Fruit fly (Drosophila melanogaster) whole organism, embryonic: Measurements from ENCODE around the gene Chrac-14.

Experiments
- Atf3 ChIP-seq: fragments of 200-800 bp; sonication (Bioruptor generic); optimal IDR thresholded peaks from 3 replicates; lab custom pipeline; 2016; ENCODE audit warnings: missing biosample characterization, missing genetic modification characterization
- CG10654 ChIP-seq: fragments of 200-800 bp; sonication (Bioruptor generic); optimal IDR thresholded peaks from 2 replicates; lab custom pipeline; 2016; ENCODE audit warnings: missing biosample characterization, missing genetic modification characterization
- CG12155 ChIP-seq: fragments of 200-800 bp; sonication (Bioruptor generic); optimal IDR thresholded peaks from 3 replicates; lab custom pipeline; 2016; ENCODE audit warnings: missing biosample characterization, missing genetic modification characterization
- CG12219 ChIP-seq: fragments of 200-800 bp; sonication (Bioruptor generic); optimal IDR thresholded peaks from 3 replicates; lab custom pipeline; 2018; ENCODE audit warnings: missing biosample characterization, mild to moderate bottlenecking, missing genetic modification characterization
- CG12744 ChIP-seq: fragments of 200-800 bp; sonication (Bioruptor generic); optimal IDR thresholded peaks from 2 replicates; lab custom pipeline; 2016; ENCODE audit warnings: missing biosample characterization, missing genetic modification characterization
- CG13624 ChIP-seq: fragments of 200-800 bp; sonication (Bioruptor generic); optimal IDR thresholded peaks from 2 replicates; lab custom pipeline; 2016; ENCODE audit warnings: missing biosample characterization, missing genetic modification characterization
- CG13894 ChIP-seq: fragments of 200-800 bp; sonication (Bioruptor generic); optimal IDR thresholded peaks from 3 replicates; lab custom pipeline; 2018; ENCODE audit warnings: missing biosample characterization, mild to moderate bottlenecking, missing genetic modification characterization, moderate library complexity
- CG14710 ChIP-seq: fragments of 200-800 bp; sonication (Bioruptor generic); optimal IDR thresholded peaks from 3 replicates; lab custom pipeline; 2019; ENCODE audit warnings: missing biosample characterization, mild to moderate bottlenecking, missing genetic modification characterization, moderate library complexity
- CG1529 ChIP-seq: fragments of 200-800 bp; sonication (Bioruptor generic); optimal IDR thresholded peaks from 3 replicates; lab custom pipeline; 2018; ENCODE audit warnings: missing biosample characterization, missing genetic modification characterization
- CG15479 ChIP-seq: fragments of 200-800 bp; sonication (Bioruptor generic); optimal IDR thresholded peaks from 3 replicates; lab custom pipeline; 2019; ENCODE audit warnings: missing biosample characterization, mild to moderate bottlenecking, missing genetic modification characterization, moderate library complexity
- CG17186 ChIP-seq: fragments of 200-800 bp; sonication (Bioruptor generic); optimal IDR thresholded peaks from 3 replicates; lab custom pipeline; 2017; ENCODE audit warnings: missing biosample characterization, missing genetic modification reagents, missing genetic modification characterization
- CG17328 ChIP-seq: fragments of 200-800 bp; sonication (Bioruptor generic); IDR thresholded peaks from 2 replicates; pipeline ENCODE4 v1.3.6; 2022; ENCODE audit warnings: missing biosample characterization, missing genetic modification characterization
- CG17359 ChIP-seq: fragments of 200-800 bp; sonication (Bioruptor generic); optimal IDR thresholded peaks from 3 replicates; lab custom pipeline; 2018; ENCODE audit warnings: missing biosample characterization, mild to moderate bottlenecking, missing genetic modification characterization, moderate library complexity
- CG17829 ChIP-seq: fragments of 200-800 bp; optimal IDR thresholded peaks from 2 replicates; lab custom pipeline; 2019; ENCODE audit warnings: missing biosample characterization, mild to moderate bottlenecking, missing genetic modification characterization, moderate library complexity
- CG2712 ChIP-seq: fragments of 200-800 bp; optimal IDR thresholded peaks from 3 replicates; lab custom pipeline; 2019; ENCODE audit warnings: missing biosample characterization, mild to moderate bottlenecking, missing genetic modification characterization, moderate library complexity
- CG2875 ChIP-seq: fragments of 200-800 bp; sonication (Bioruptor generic); optimal IDR thresholded peaks from 2 replicates; lab custom pipeline; 2017; ENCODE audit warnings: missing biosample characterization, mild to moderate bottlenecking, missing genetic modification characterization, missing genetic modification reagents
- CG3407 ChIP-seq: fragments of 200-800 bp; sonication (Bioruptor generic); optimal IDR thresholded peaks from 2 replicates; lab custom pipeline; 2018; ENCODE audit warnings: missing biosample characterization, mild to moderate bottlenecking, missing genetic modification characterization
- CG4404 ChIP-seq: fragments of 200-800 bp; sonication (Bioruptor generic); IDR thresholded peaks from 2 replicates; pipeline ENCODE4 v1.3.6; 2022; ENCODE audit warnings: missing biosample characterization, missing genetic modification characterization
- CG8290 ChIP-seq, 3 experiments: fragments of 200-800 bp; sonication (Bioruptor generic); optimal IDR thresholded peaks; 2 replicates each; lab custom pipeline; 2016 to 2019; ENCODE audit warnings: missing biosample characterization in 3 of 3, missing genetic modification characterization in 3 of 3, mild to moderate bottlenecking in 2 of 3, moderate library complexity in 1 of 3
- CG8765 ChIP-seq: fragments of 200-800 bp; sonication (Bioruptor generic); IDR thresholded peaks from 2 replicates; pipeline ENCODE4 v1.3.6; 2022; ENCODE audit warnings: missing biosample characterization, missing genetic modification characterization
- Camta ChIP-seq: fragments of 200-800 bp; sonication (Bioruptor generic); optimal IDR thresholded peaks from 2 replicates; lab custom pipeline; 2016; ENCODE audit warnings: missing biosample characterization, missing genetic modification characterization
- CoRest ChIP-seq: fragments of 200-800 bp; sonication (Bioruptor generic); optimal IDR thresholded peaks from 3 replicates; lab custom pipeline; 2018; ENCODE audit warnings: missing biosample characterization, mild to moderate bottlenecking, missing genetic modification characterization, moderate library complexity
- E2f1 ChIP-seq: fragments of 200-800 bp; sonication (Bioruptor generic); IDR thresholded peaks from 2 replicates; pipeline ENCODE4 v1.3.6; 2022; ENCODE audit warnings: missing biosample characterization, missing genetic modification characterization
- E2f2 ChIP-seq: fragments of 200-800 bp; sonication (Bioruptor generic); IDR thresholded peaks from 2 replicates; pipeline ENCODE4 v1.3.6; 2022; ENCODE audit warnings: missing biosample characterization, missing genetic modification characterization
- Fer1 ChIP-seq: fragments of 200-800 bp; sonication (Bioruptor generic); optimal IDR thresholded peaks from 2 replicates; lab custom pipeline; 2017; ENCODE audit warnings: missing biosample characterization, mild to moderate bottlenecking, missing genetic modification characterization
- Fer2 ChIP-seq: fragments of 200-800 bp; sonication (Bioruptor generic); optimal IDR thresholded peaks from 2 replicates; lab custom pipeline; 2018; ENCODE audit warnings: missing biosample characterization, mild to moderate bottlenecking, missing genetic modification characterization, moderate library complexity
- Hey ChIP-seq: fragments of 200-800 bp; sonication (Bioruptor generic); optimal IDR thresholded peaks from 3 replicates; lab custom pipeline; 2018; ENCODE audit warnings: missing biosample characterization, mild to moderate bottlenecking, missing genetic modification characterization
- Hmx ChIP-seq: fragments of 200-800 bp; sonication (Bioruptor generic); optimal IDR thresholded peaks from 2 replicates; lab custom pipeline; 2016; ENCODE audit warnings: missing biosample characterization, missing genetic modification characterization
- Kr ChIP-seq: fragments of 200-800 bp; sonication (Bioruptor generic); optimal IDR thresholded peaks from 2 replicates; lab custom pipeline; 2017; ENCODE audit warnings: missing biosample characterization, mild to moderate bottlenecking, missing genetic modification characterization
- NfI ChIP-seq: fragments of 200-800 bp; sonication (Bioruptor generic); optimal IDR thresholded peaks from 3 replicates; lab custom pipeline; 2018; ENCODE audit warnings: missing biosample characterization, mild to moderate bottlenecking, missing genetic modification characterization, moderate library complexity
- TFAM ChIP-seq: fragments of 200-800 bp; sonication (Bioruptor generic); optimal IDR thresholded peaks from 2 replicates; lab custom pipeline; 2017; ENCODE audit warnings: missing biosample characterization, missing genetic modification characterization, inconsistent platforms
- ac ChIP-seq: fragments of 200-800 bp; sonication (Bioruptor generic); optimal IDR thresholded peaks from 3 replicates; lab custom pipeline; 2017; ENCODE audit warnings: missing biosample characterization, mild to moderate bottlenecking, missing genetic modification characterization
- ara ChIP-seq: fragments of 200-800 bp; sonication (Bioruptor generic); IDR thresholded peaks from 2 replicates; pipeline ENCODE4 v1.3.6; 2022; ENCODE audit warnings: missing biosample characterization, missing genetic modification characterization
- chinmo ChIP-seq: fragments of 200-800 bp; sonication (Bioruptor generic); IDR thresholded peaks from 4 replicates; pipeline ENCODE4 v1.3.6; 2022; ENCODE audit warnings: missing biosample characterization, missing genetic modification characterization; ENCODE audit not compliant: partially characterized antibody
- croc ChIP-seq: fragments of 200-800 bp; sonication (Bioruptor generic); conservative IDR thresholded peaks from 3 replicates; pipeline ENCODE4 v1.3.6; 2022; ENCODE audit warnings: missing biosample characterization, missing genetic modification characterization
- danr ChIP-seq: fragments of 200-800 bp; sonication (Bioruptor generic); IDR thresholded peaks from 2 replicates; pipeline ENCODE4 v1.3.6; 2022; ENCODE audit warnings: missing biosample characterization, missing genetic modification characterization
- disco-r ChIP-seq: fragments of 200-800 bp; sonication (Bioruptor generic); optimal IDR thresholded peaks from 2 replicates; lab custom pipeline; 2016; ENCODE audit warnings: missing biosample characterization, missing genetic modification characterization
- exex ChIP-seq: fragments of 200-800 bp; sonication (Bioruptor generic); optimal IDR thresholded peaks from 4 replicates; lab custom pipeline; 2018; ENCODE audit warnings: missing biosample characterization, mild to moderate bottlenecking, missing genetic modification characterization, moderate library complexity
- gem ChIP-seq: fragments of 200-800 bp; sonication (Bioruptor generic); optimal IDR thresholded peaks from 2 replicates; lab custom pipeline; 2019; ENCODE audit warnings: missing biosample characterization, mild to moderate bottlenecking, missing genetic modification characterization, moderate library complexity
- grn ChIP-seq: fragments of 200-800 bp; sonication (Bioruptor generic); optimal IDR thresholded peaks from 3 replicates; lab custom pipeline; 2017; ENCODE audit warnings: missing biosample characterization, missing genetic modification characterization
- hbn ChIP-seq: fragments of 200-800 bp; sonication (Bioruptor generic); IDR thresholded peaks from 2 replicates; pipeline ENCODE4 v1.3.6; 2022; ENCODE audit warnings: missing biosample characterization, missing genetic modification characterization; ENCODE audit not compliant: partially characterized antibody
- kay ChIP-seq: fragments of 200-800 bp; sonication (Bioruptor generic); optimal IDR thresholded peaks from 2 replicates; lab custom pipeline; 2016; ENCODE audit warnings: missing biosample characterization, missing genetic modification characterization
- onecut ChIP-seq: fragments of 200-800 bp; sonication (Bioruptor generic); IDR thresholded peaks from 2 replicates; pipeline ENCODE4 v1.3.6; 2022; ENCODE audit warnings: missing biosample characterization, missing genetic modification characterization
- psq ChIP-seq: fragments of 200-800 bp; sonication (Bioruptor generic); optimal IDR thresholded peaks from 2 replicates; lab custom pipeline; 2017; ENCODE audit warnings: missing biosample characterization, missing genetic modification characterization
- sd ChIP-seq: fragments of 200-800 bp; sonication (Bioruptor generic); optimal IDR thresholded peaks from 3 replicates; lab custom pipeline; 2018; ENCODE audit warnings: missing biosample characterization, mild to moderate bottlenecking, missing genetic modification characterization, moderate library complexity
- sens ChIP-seq: fragments of 200-800 bp; sonication (Bioruptor generic); peaks from one replicate; lab custom pipeline; 2016; ENCODE audit warnings: missing biosample characterization, missing genetic modification characterization
- tap ChIP-seq: fragments of 200-800 bp; optimal IDR thresholded peaks from 3 replicates; lab custom pipeline; 2019; ENCODE audit warnings: missing biosample characterization, mild to moderate bottlenecking, missing genetic modification characterization, moderate library complexity
- vnd ChIP-seq: fragments of 200-800 bp; sonication (Bioruptor generic); IDR thresholded peaks from 3 replicates; pipeline ENCODE4 v1.3.6; 2022; ENCODE audit warnings: missing biosample characterization, missing genetic modification characterization; ENCODE audit not compliant: partially characterized antibody
- vvl ChIP-seq: fragments of 200-800 bp; sonication (Bioruptor generic); IDR thresholded peaks from 2 replicates; pipeline ENCODE4 v1.3.6; 2022; ENCODE audit warnings: missing biosample characterization, missing genetic modification characterization
- zf30C ChIP-seq: fragments of 200-800 bp; sonication (Bioruptor generic); optimal IDR thresholded peaks from 3 replicates; lab custom pipeline; 2018; ENCODE audit warnings: missing biosample characterization, mild to moderate bottlenecking, missing genetic modification characterization

Gene Chrac-14

DNA sequence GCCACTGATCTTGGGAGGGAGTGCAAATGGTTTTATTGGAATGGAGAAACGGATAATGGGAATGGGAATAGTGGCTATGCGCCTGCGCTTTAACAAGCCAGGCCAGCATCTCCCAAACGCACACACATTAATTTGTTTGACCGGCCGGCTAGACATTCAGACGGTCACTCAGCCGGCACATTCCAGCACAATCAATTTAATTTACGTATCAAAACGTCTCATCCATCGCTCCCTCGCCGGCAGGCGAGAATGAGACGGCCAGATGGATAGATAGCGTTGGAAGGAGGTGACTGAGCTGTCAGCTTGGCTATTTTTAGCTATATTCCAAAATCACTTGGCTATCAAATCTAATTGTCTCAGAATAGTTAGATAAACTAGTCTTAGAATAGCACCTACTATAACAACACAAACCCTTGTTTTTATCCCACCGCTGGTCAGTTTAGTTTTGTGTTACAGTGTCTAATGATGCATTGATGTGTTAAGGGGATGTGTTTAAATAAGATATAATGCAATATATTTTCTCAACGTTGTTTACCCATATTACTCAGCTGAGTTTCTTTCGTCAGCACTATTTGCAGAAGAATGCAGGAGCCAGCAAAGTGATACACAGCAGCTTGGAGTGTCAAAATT, 13.6 kb upstream of the Chrac-14 start (continued):
- TF ChIP-seq Fer2 (tag; lab: Kevin White, UChicago) (no peak), exex (tag; lab: Kevin White, UChicago) (no peak), CG13624 (GFP tag; lab: Kevin White, UChicago) (no peak), CoRest (tag; lab: Kevin White, UChicago) (no peak), ac (no peak), chinmo (no peak), Fer1 (GFP tag; lab: Kevin White, UChicago) (no peak), CG2875 (GFP tag; lab: Kevin White, UChicago) (peak; percentile 53), E2f1 (GFP tag; lab: Robert Waterston, UW) (no peak), CG8765 (no peak), tap (tag; lab: Kevin White, UChicago) (peak; percentile 5), CG8290 (GFP tag; optimal IDR thresholded peaks at IDR 0.05; lab: Kevin White, UChicago) (no peak), CG8290 (tag; optimal IDR thresholded peaks at IDR 0.05; lab: Kevin White, UChicago) (no peak), vnd (GFP tag; lab: Robert Waterston, UW) (no peak), CG10654 (no peak), onecut (GFP tag; lab: Robert Waterston, UW) (no peak), TFAM (GFP tag; lab: Kevin White, UChicago) (no peak), grn (GFP tag; lab: Kevin White, UChicago) (peak; percentile 55), gem (tag; lab: Kevin White, UChicago) (peak; percentile 36), E2f2 (GFP tag; lab: Robert Waterston, UW) (no peak), sens (peak; percentile 84), sd (tag; lab: Kevin White, UChicago) (peak; percentile 95), CG17328 (no peak), CG17359 (tag; lab: Kevin White, UChicago) (peak; percentile 14), kay (peak; percentile 14), NfI (GFP tag; lab: Kevin White, UChicago) (no peak), CG12155 (GFP tag; lab: Kevin White, UChicago) (no peak), CG17186 (no peak), zf30C (GFP tag; lab: Kevin White, UChicago) (no peak), hbn (GFP tag; lab: Robert Waterston, UW) (no peak), Kr (GFP tag; lab: Kevin White, UChicago) (peak; percentile 34), CG12219 (no peak), Atf3 (GFP tag; lab: Kevin White, UChicago) (no peak), CG1529 (GFP tag; lab: Kevin White, UChicago) (peak; percentile 27), CG3407 (peak; percentile 24), CG2712 (tag; lab: Kevin White, UChicago) (peak; percentile 47), Camta (GFP tag; lab: Kevin White, UChicago) (peak; percentile 28), CG13894 (tag; lab: Kevin White, UChicago) (no peak), CG15479 (no peak), Hmx (no peak), psq (GFP tag; lab: Kevin White, UChicago) (no peak), CG4404 (no peak), disco-r (no peak), danr (GFP tag; lab: Robert Waterston, UW) (no peak), CG14710 (tag; lab: Kevin White, UChicago) (peak; percentile 39), CG17829 (tag; lab: Kevin White, UChicago) (no peak), ara (GFP tag; lab: Robert Waterston, UW) (no peak), CG12744 (GFP tag; lab: Kevin White, UChicago) (no peak), Hey (tag; lab: Kevin White, UChicago) (no peak), croc (no peak), vvl (GFP tag; lab: Robert Waterston, UW) (0 out of 2 replicates have a peak, but pooled peaks have one; percentile 6)
